Fruit fly (Drosophila melanogaster): ENCODE measurements around the gene CG3040.

DNA sequence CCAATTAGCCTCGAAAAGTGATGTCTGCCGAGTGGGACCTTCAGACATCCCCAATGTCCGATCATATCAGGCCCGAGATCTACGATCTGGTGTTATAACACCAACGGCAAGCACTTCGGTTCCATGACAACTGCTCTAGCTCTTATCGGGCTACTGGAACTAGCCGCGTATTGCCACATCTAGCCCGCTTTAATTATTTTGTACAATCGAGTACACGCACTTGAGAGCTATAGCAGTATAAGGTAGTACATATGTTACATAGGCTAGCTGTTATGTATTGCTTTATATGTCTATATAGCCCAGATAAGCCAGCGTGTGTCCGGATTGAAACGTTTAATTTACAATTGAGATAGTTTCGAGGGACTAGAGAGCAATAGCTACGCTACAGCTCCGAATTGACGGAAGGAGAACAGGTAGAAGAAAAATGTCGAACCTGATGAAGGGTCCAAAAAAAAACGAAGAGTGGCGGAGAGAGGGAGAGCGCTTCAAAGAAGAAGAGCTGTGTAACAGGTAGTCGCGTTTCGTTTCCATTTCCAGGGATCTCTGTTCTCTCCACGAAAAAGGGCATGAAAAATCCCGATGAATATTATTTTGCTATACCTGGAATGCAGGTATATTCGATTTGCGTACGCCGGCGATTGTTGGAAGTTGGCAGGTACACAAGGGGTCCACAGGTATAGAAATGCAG, 23.9 kb upstream of the CG3040 start:
- TF ChIP-seq Eip93F (GFP tag; optimal IDR thresholded peaks at IDR 0.05) (no peak), Met (GFP tag; optimal IDR thresholded peaks at IDR 0.05) (no peak), Sox15 (GFP tag; optimal IDR thresholded peaks at IDR 0.05) (no peak), CG15336 (GFP tag; IDR thresholded peaks at IDR 0.05) (no peak), Hr4 (GFP tag; optimal IDR thresholded peaks at IDR 0.05) (no peak), achi (GFP tag; optimal IDR thresholded peaks at IDR 0.05) (no peak), CG16779 (tag; optimal IDR thresholded peaks at IDR 0.05) (no peak), CG11902 (GFP tag; optimal IDR thresholded peaks at IDR 0.05) (no peak), lz (GFP tag; optimal IDR thresholded peaks at IDR 0.05) (no peak), dsx (GFP tag; optimal IDR thresholded peaks at IDR 0.05; ENCODE audit: poor library complexity, severe bottlenecking) (no peak), OdsH (GFP tag; optimal IDR thresholded peaks at IDR 0.05) (no peak)

All from whole organism, prepupa.